Worm (Caenorhabditis elegans) whole organism, midembryonic: ENCODE results near the gene pkc-3.
"Not testable (repeated sequence)": the region's sequence is repeated elsewhere in the genome, so short reads cannot be mapped to it uniquely, and the experiment has no call there.

ENCODE experiments used
- T22C8.4 ChIP-seq: fragments of 200-800 bp; sonication (Bioruptor generic); IDR thresholded peaks from 2 replicates; pipeline ENCODE4 v1.3.6; 2022; ENCODE audit warnings: missing genetic modification characterization, missing compliant biosample characterization
- cog-1 ChIP-seq: sonication (generic microtip); optimal IDR thresholded peaks from 2 replicates; lab custom pipeline; 2016; ENCODE audit warnings: missing genetic modification characterization, missing compliant biosample characterization
- klf-2 ChIP-seq: fragments of 200-800 bp; sonication (Bioruptor generic); conservative IDR thresholded peaks from 2 replicates; pipeline ENCODE4 v1.3.6; 2022; ENCODE audit warnings: missing genetic modification reagents, missing genetic modification characterization, missing compliant biosample characterization
- ref-1 ChIP-seq: fragments of 200-800 bp; sonication (Bioruptor generic); conservative IDR thresholded peaks from 2 replicates; pipeline ENCODE4 v1.3.6; 2022; ENCODE audit warnings: missing genetic modification reagents, missing genetic modification characterization, missing compliant biosample characterization
- tab-1 ChIP-seq: fragments of 200-800 bp; sonication (Bioruptor generic); IDR thresholded peaks from 2 replicates; pipeline ENCODE4 v1.3.6; 2022; ENCODE audit warnings: missing genetic modification characterization, missing compliant biosample characterization
- ztf-23 ChIP-seq: fragments of 200-800 bp; sonication (Bioruptor generic); IDR thresholded peaks from 2 replicates; pipeline ENCODE4 v1.3.6; 2022; ENCODE audit warnings: missing genetic modification reagents, missing genetic modification characterization, missing compliant biosample characterization

- not testable (repeated sequence) for TF ChIP-seq cog-1 (tag; lab: Kevin White, UChicago); ref-1; T22C8.4 (GFP tag; lab: Robert Waterston, UW)
- TF ChIP-seq klf-2 (GFP tag; lab: Robert Waterston, UW) (0 out of 2 replicates have a peak, but pooled peaks have one; percentile 55), ztf-23 (GFP tag; lab: Robert Waterston, UW) (peak; percentile 84), tab-1 (GFP tag; lab: Robert Waterston, UW) (0 out of 2 replicates have a peak, but pooled peaks have one; percentile 45)
These were observed 29.5 kb upstream of the pkc-3 start, which contains the start of gene F09E5.8 for ce11 chrII:5350357-5350756.
